5 worm cellular contexts compared by ENCODE assay signal in the genomic region with DNA sequence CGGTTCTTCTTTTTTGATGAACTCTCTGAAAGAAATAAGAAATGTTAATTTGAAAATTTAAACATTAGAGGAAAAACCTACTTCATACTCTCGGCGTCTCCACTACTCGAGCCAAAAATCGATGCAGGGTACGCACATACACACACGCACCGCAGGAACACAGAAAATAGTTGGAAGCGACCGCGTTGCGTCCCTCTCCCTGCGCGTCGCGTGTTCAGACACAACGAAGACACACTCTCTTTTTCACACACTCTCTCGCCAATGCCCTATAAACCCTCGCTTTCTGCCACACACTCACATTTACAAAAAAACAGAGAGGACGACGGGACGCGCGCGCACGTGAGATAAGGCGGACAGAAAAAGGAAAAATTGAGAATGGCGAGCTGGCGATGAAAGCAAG.
A peak's percentile ranks its signal among the peaks of the same experiment; 100 is the strongest.
TF ChIP-seq lines count a peak whose summit lies in the region.

A gene (minus strand): TSS at position 235 of the 400 bp plus-strand sequence.

TF ChIP-seq in whole organism, L1 larva, 84 proteins besides CTCF, POLR2A, EP300 and RAD21 (continues in another document):
- TF ChIP-seq sup-37 (GFP tag; optimal IDR thresholded peaks at IDR 0.05; lab: Kevin White, UChicago) (no peak), nhr-77 (tag; optimal IDR thresholded peaks at IDR 0.05; lab: Kevin White, UChicago) (peak; percentile 72), dpl-1 (GFP tag; optimal IDR thresholded peaks at IDR 0.05; lab: Kevin White, UChicago) (peak; percentile 22 to 40 (median 29)), ama-1 (optimal IDR thresholded peaks at IDR 0.05; lab: Kevin White, UChicago) (peak; percentile 21), lir-3 (tag; optimal IDR thresholded peaks at IDR 0.05; lab: Kevin White, UChicago; ENCODE audit: poor library complexity) (no peak), blmp-1 (tag; optimal IDR thresholded peaks at IDR 0.05; lab: Kevin White, UChicago) (peak; percentile 88), grh-1 (GFP tag; IDR thresholded peaks at IDR 0.05; lab: Robert Waterston, UW) (0 out of 2 replicates have a peak, but pooled peaks have one; percentile 34), mdl-1 (tag; optimal IDR thresholded peaks at IDR 0.05; lab: Kevin White, UChicago) (peak; percentile 69 to 95), elt-2 (tag; optimal IDR thresholded peaks at IDR 0.05; lab: Kevin White, UChicago) (peak; percentile 80), lin-13 (GFP tag; optimal IDR thresholded peaks at IDR 0.05; lab: Kevin White, UChicago) (peak; percentile 63), sptf-1 (tag; optimal IDR thresholded peaks at IDR 0.05; lab: Kevin White, UChicago) (no peak), fkh-8 (tag; optimal IDR thresholded peaks at IDR 0.05; lab: Kevin White, UChicago) (peak; percentile 96), snu-23 (GFP tag; optimal IDR thresholded peaks at IDR 0.05; lab: Kevin White, UChicago) (peak; percentile 89), swsn-7 (tag; optimal IDR thresholded peaks at IDR 0.05; lab: Kevin White, UChicago) (peak; percentile 87), nhr-71 (tag; optimal IDR thresholded peaks at IDR 0.05; lab: Kevin White, UChicago) (peak; percentile 92), ceh-63 (GFP tag; optimal IDR thresholded peaks at IDR 0.05; lab: Kevin White, UChicago) (no peak), ceh-8 (GFP tag; optimal IDR thresholded peaks at IDR 0.05; lab: Kevin White, UChicago) (peak; percentile 13)

TF ChIP-seq in whole organism, L3 larva, 47 proteins besides CTCF, POLR2A, EP300 and RAD21 (continues in another document):
- TF ChIP-seq fkh-10 (GFP tag; optimal IDR thresholded peaks at IDR 0.05; lab: Kevin White, UChicago), result peak; percentile 82
- no peak for TF ChIP-seq ceh-9 (tag; optimal IDR thresholded peaks at IDR 0.05; lab: Kevin White, UChicago)
- no peak for TF ChIP-seq elt-3 (tag; optimal IDR thresholded peaks at IDR 0.05; lab: Kevin White, UChicago)
- TF ChIP-seq nfya-1 (tag; optimal IDR thresholded peaks at IDR 0.05; lab: Kevin White, UChicago; ENCODE audit: insufficient read depth), result peak; percentile 94
- TF ChIP-seq ama-1 (optimal IDR thresholded peaks at IDR 0.05; lab: Kevin White, UChicago), result peak; percentile 70
- peak; percentile 10 for TF ChIP-seq lsy-12 (tag; optimal IDR thresholded peaks at IDR 0.05; lab: Kevin White, UChicago)
- peak; percentile 78 for TF ChIP-seq nhr-23 (tag; optimal IDR thresholded peaks at IDR 0.05; lab: Kevin White, UChicago)
- peak; percentile 16 for TF ChIP-seq mml-1 (tag; optimal IDR thresholded peaks at IDR 0.05; lab: Kevin White, UChicago)
- no peak for TF ChIP-seq nhr-11 (tag; optimal IDR thresholded peaks at IDR 0.05; lab: Kevin White, UChicago)
- TF ChIP-seq nhr-77 (tag; optimal IDR thresholded peaks at IDR 0.05; lab: Kevin White, UChicago), result no peak
- no peak for TF ChIP-seq nhr-28 (tag; optimal IDR thresholded peaks at IDR 0.05; lab: Kevin White, UChicago)
- TF ChIP-seq fkh-2 (tag; optimal IDR thresholded peaks at IDR 0.05; lab: Kevin White, UChicago), result no peak
- TF ChIP-seq daf-12 (tag; optimal IDR thresholded peaks at IDR 0.05; lab: Kevin White, UChicago), result no peak
- peak; percentile 94 for TF ChIP-seq lin-39 (tag; optimal IDR thresholded peaks at IDR 0.05; lab: Kevin White, UChicago)
- TF ChIP-seq eor-1 (tag; optimal IDR thresholded peaks at IDR 0.05; lab: Kevin White, UChicago), result no peak
- peak; percentile 77 for TF ChIP-seq nhr-25 (tag; optimal IDR thresholded peaks at IDR 0.05; lab: Kevin White, UChicago)
- peak; percentile 60 for TF ChIP-seq lin-15B (tag; optimal IDR thresholded peaks at IDR 0.05; lab: Kevin White, UChicago)
- TF ChIP-seq nhr-76 (tag; optimal IDR thresholded peaks at IDR 0.05; lab: Kevin White, UChicago), result no peak

TF ChIP-seq in whole organism, early embryonic, 17 proteins besides CTCF, POLR2A, EP300 and RAD21:
- TF ChIP-seq hmbx-1 (tag; optimal IDR thresholded peaks at IDR 0.05; lab: Kevin White, UChicago) (no peak), tra-4 (tag; optimal IDR thresholded peaks at IDR 0.05; lab: Kevin White, UChicago) (no peak), ets-7 (tag; optimal IDR thresholded peaks at IDR 0.05; lab: Kevin White, UChicago) (no peak), F13C5.2 (tag; optimal IDR thresholded peaks at IDR 0.05; lab: Kevin White, UChicago) (peak; percentile 19), sea-1 (GFP tag; conservative IDR thresholded peaks at IDR 0.05; lab: Robert Waterston, UW) (0 out of 2 replicates have a peak, but pooled peaks have one; percentile 24), aly-1 (tag; optimal IDR thresholded peaks at IDR 0.05; lab: Kevin White, UChicago) (peak; percentile 23), hmg-4 (GFP tag; optimal IDR thresholded peaks at IDR 0.05; lab: Kevin White, UChicago) (peak; percentile 83)

TF ChIP-seq in whole organism, midembryonic, 9 proteins besides CTCF, POLR2A, EP300 and RAD21:
- TF ChIP-seq T22C8.4 (GFP tag; IDR thresholded peaks at IDR 0.05; lab: Robert Waterston, UW) (peak; percentile 69), ztf-29 (GFP tag; IDR thresholded peaks at IDR 0.05; lab: Robert Waterston, UW) (no peak), klf-2 (GFP tag; conservative IDR thresholded peaks at IDR 0.05; lab: Robert Waterston, UW) (no peak), ref-1 (GFP tag; conservative IDR thresholded peaks at IDR 0.05; lab: Robert Waterston, UW) (no peak), tab-1 (GFP tag; IDR thresholded peaks at IDR 0.05; lab: Robert Waterston, UW) (no peak), med-1 (GFP tag; optimal IDR thresholded peaks at IDR 0.05; lab: Kevin White, UChicago; ENCODE audit: insufficient read depth) (no peak), ztf-23 (GFP tag; IDR thresholded peaks at IDR 0.05; lab: Robert Waterston, UW) (no peak), cog-1 (tag; optimal IDR thresholded peaks at IDR 0.05; lab: Kevin White, UChicago) (peak; percentile 78), flt-1 (GFP tag; IDR thresholded peaks at IDR 0.05; lab: Robert Waterston, UW) (0 out of 2 replicates have a peak, but pooled peaks have one; percentile 26)

TF ChIP-seq in whole organism, young adult, 124 proteins besides CTCF, POLR2A, EP300 and RAD21 (continues in another document):
- TF ChIP-seq attf-5 (GFP tag; optimal IDR thresholded peaks at IDR 0.05; lab: Kevin White, UChicago), result peak; percentile 93
- TF ChIP-seq ztf-6 (GFP tag; IDR thresholded peaks at IDR 0.05; lab: Robert Waterston, UW), result no peak
- TF ChIP-seq madf-10 (tag; optimal IDR thresholded peaks at IDR 0.05; lab: Kevin White, UChicago), result peak; percentile 85
- TF ChIP-seq ceh-79 (tag; optimal IDR thresholded peaks at IDR 0.05; lab: Kevin White, UChicago), result no peak
- no peak for TF ChIP-seq F57C9.4 (tag; optimal IDR thresholded peaks at IDR 0.05; lab: Kevin White, UChicago)
- TF ChIP-seq snpc-4 (GFP tag; optimal IDR thresholded peaks at IDR 0.05; lab: Kevin White, UChicago), result peak; percentile 35
- peak; percentile 17 to 72 (median 60) for TF ChIP-seq snpc-4 (tag; optimal IDR thresholded peaks at IDR 0.05; lab: Kevin White, UChicago)
- TF ChIP-seq somi-1 (GFP tag; optimal IDR thresholded peaks at IDR 0.05; lab: Kevin White, UChicago), result peak; percentile 44
- peak; percentile 17 for TF ChIP-seq mel-28 (tag; optimal IDR thresholded peaks at IDR 0.05; lab: Kevin White, UChicago; ENCODE audit: borderline replicate concordance)
- TF ChIP-seq akir-1 (GFP tag; optimal IDR thresholded peaks at IDR 0.05; lab: Kevin White, UChicago), result no peak
- no peak for TF ChIP-seq cebp-2 (GFP tag; IDR thresholded peaks at IDR 0.05; lab: Robert Waterston, UW)
- TF ChIP-seq rpc-1 (optimal IDR thresholded peaks at IDR 0.05; lab: Kevin White, UChicago), result no peak
- no peak for TF ChIP-seq rpc-1 (tag; optimal IDR thresholded peaks at IDR 0.05; lab: Kevin White, UChicago)
- peak; percentile 91 for TF ChIP-seq lin-40 (tag; optimal IDR thresholded peaks at IDR 0.05; lab: Kevin White, UChicago)
- TF ChIP-seq mcd-1 (GFP tag; IDR thresholded peaks at IDR 0.05; lab: Robert Waterston, UW), result peak; percentile 61
- peak; percentile 28 for TF ChIP-seq B0035.1 (tag; optimal IDR thresholded peaks at IDR 0.05; lab: Kevin White, UChicago)
- peak; percentile 91 for TF ChIP-seq ets-4 (GFP tag; optimal IDR thresholded peaks at IDR 0.05; lab: Kevin White, UChicago)
- TF ChIP-seq mes-4 (tag; optimal IDR thresholded peaks at IDR 0.05; lab: Kevin White, UChicago), result no peak
- TF ChIP-seq madf-8 (GFP tag; conservative IDR thresholded peaks at IDR 0.05; lab: Robert Waterston, UW), result no peak
- no peak for TF ChIP-seq xnd-1 (tag; optimal IDR thresholded peaks at IDR 0.05; lab: Kevin White, UChicago)
- no peak for TF ChIP-seq egl-18 (GFP tag; IDR thresholded peaks at IDR 0.05; lab: Robert Waterston, UW)
- no peak for TF ChIP-seq ztf-25 (GFP tag; IDR thresholded peaks at IDR 0.05; lab: Robert Waterston, UW)
- TF ChIP-seq F52B5.7 (tag; optimal IDR thresholded peaks at IDR 0.05; lab: Kevin White, UChicago), result peak; percentile 7
- TF ChIP-seq hsf-1 (GFP tag; IDR thresholded peaks at IDR 0.05; lab: Robert Waterston, UW), result no peak
- TF ChIP-seq Y53G8AR.9 (GFP tag; conservative IDR thresholded peaks at IDR 0.05; lab: Robert Waterston, UW), result no peak
- no peak for TF ChIP-seq F10E7.11 (tag; optimal IDR thresholded peaks at IDR 0.05; lab: Kevin White, UChicago)
- no peak for TF ChIP-seq ceh-40 (GFP tag; IDR thresholded peaks at IDR 0.05; lab: Robert Waterston, UW)
- no peak for TF ChIP-seq nhr-120 (GFP tag; IDR thresholded peaks at IDR 0.05; lab: Robert Waterston, UW)
- no peak for TF ChIP-seq D2030.7 (GFP tag; IDR thresholded peaks at IDR 0.05; lab: Robert Waterston, UW)
- TF ChIP-seq K11D2.4 (GFP tag; IDR thresholded peaks at IDR 0.05; lab: Robert Waterston, UW), result peak; percentile 69; the same call in 1 of the 2 replicates
- peak; percentile 50; the same call in 1 of the 2 replicates for TF ChIP-seq hmg-20 (GFP tag; IDR thresholded peaks at IDR 0.05; lab: Robert Waterston, UW)
- TF ChIP-seq ztf-22 (GFP tag; optimal IDR thresholded peaks at IDR 0.05; lab: Kevin White, UChicago), result peak; percentile 82
- peak; percentile 89 for TF ChIP-seq K12H6.12 (tag; optimal IDR thresholded peaks at IDR 0.05; lab: Kevin White, UChicago)
- peak; percentile 69 for TF ChIP-seq ztf-26 (tag; optimal IDR thresholded peaks at IDR 0.05; lab: Kevin White, UChicago)
- TF ChIP-seq unc-62 (GFP tag; optimal IDR thresholded peaks at IDR 0.05; lab: Kevin White, UChicago), result no peak
- no peak for TF ChIP-seq F33H1.4 (GFP tag; IDR thresholded peaks at IDR 0.05; lab: Robert Waterston, UW)
- TF ChIP-seq ama-1 (optimal IDR thresholded peaks at IDR 0.05; lab: Kevin White, UChicago), result no peak
- TF ChIP-seq ama-1 (GFP tag; optimal IDR thresholded peaks at IDR 0.05; lab: Kevin White, UChicago), result peak in 1 of 2 experiments; percentile 0
- TF ChIP-seq pha-4 (tag; optimal IDR thresholded peaks at IDR 0.05; lab: Kevin White, UChicago), result peak; percentile 50
- TF ChIP-seq attf-3 (GFP tag; conservative IDR thresholded peaks at IDR 0.05; lab: Robert Waterston, UW), result no peak
- TF ChIP-seq madf-6 (GFP tag; IDR thresholded peaks at IDR 0.05; lab: Robert Waterston, UW), result no peak
- TF ChIP-seq F55B11.4 (tag; optimal IDR thresholded peaks at IDR 0.05; lab: Kevin White, UChicago; ENCODE audit: borderline replicate concordance, insufficient read depth), result no peak
